Worm (Caenorhabditis elegans): ENCODE data around the gene R10D12.1.

- no peak for TF ChIP-seq hlh-1 (tag; optimal IDR thresholded peaks at IDR 0.05)
- no peak for TF ChIP-seq snpc-4 (tag; optimal IDR thresholded peaks at IDR 0.05)
- no peak for TF ChIP-seq drap-1 (GFP tag; optimal IDR thresholded peaks at IDR 0.05)
- no peak for TF ChIP-seq unc-62 (GFP tag; optimal IDR thresholded peaks at IDR 0.05)
- no peak for TF ChIP-seq nhr-2 (tag; optimal IDR thresholded peaks at IDR 0.05)
- no peak for TF ChIP-seq mab-5 (tag; optimal IDR thresholded peaks at IDR 0.05)
Measured at ce11 chrV:13949010-13949409, 14.6 kb upstream of the R10D12.1 start, which contains the start of gene R10D12.6.

Data from whole organism, mixed stage, embryonic.